Worm (Caenorhabditis elegans) whole organism, L2 larva: ENCODE results near the gene erp-44.2.

Source experiments
- aly-2 ChIP-seq: fragments of 150-350 bp; optimal IDR thresholded peaks from 2 replicates; lab custom pipeline; 2014; ENCODE audit warnings: missing biosample characterization, missing genetic modification characterization
- ama-1 ChIP-seq: fragments of 150-350 bp; optimal IDR thresholded peaks from 2 replicates; lab custom pipeline; 2018; ENCODE audit warnings: inconsistent platforms
- crh-2 ChIP-seq: sonication (generic microtip); optimal IDR thresholded peaks from 2 replicates; lab custom pipeline; 2017; ENCODE audit warnings: missing biosample characterization, missing genetic modification characterization
- elt-3 ChIP-seq: sonication (generic microtip); optimal IDR thresholded peaks from 2 replicates; lab custom pipeline; 2017; ENCODE audit warnings: missing biosample characterization, missing genetic modification characterization
- lin-13 ChIP-seq: fragments of 150-350 bp; optimal IDR thresholded peaks from 2 replicates; lab custom pipeline; 2014; ENCODE audit warnings: missing biosample characterization, missing genetic modification reagents, missing genetic modification characterization
- lsy-2 ChIP-seq, 2 experiments: fragments of 150-350 bp in 1 of 2; sonication (generic microtip) in 1 of 2; optimal IDR thresholded peaks; 2 replicates each; lab custom pipeline; 2014 to 2017; ENCODE audit warnings: missing biosample characterization in 2 of 2, missing genetic modification characterization in 2 of 2
- mdl-1 ChIP-seq, 2 experiments: fragments of 150-350 bp in 1 of 2; sonication (generic microtip) in 1 of 2; optimal IDR thresholded peaks; 2 replicates each; lab custom pipeline; 2017; ENCODE audit warnings: missing biosample characterization in 2 of 2, missing genetic modification characterization in 2 of 2
- nhr-10 ChIP-seq: sonication (generic microtip); optimal IDR thresholded peaks from 2 replicates; lab custom pipeline; 2017; ENCODE audit warnings: missing biosample characterization, missing genetic modification characterization
- nhr-11 ChIP-seq: fragments of 150-350 bp; optimal IDR thresholded peaks from 2 replicates; lab custom pipeline; 2014; ENCODE audit warnings: missing biosample characterization, missing genetic modification characterization
- nhr-12 ChIP-seq: fragments of 150-350 bp; optimal IDR thresholded peaks from 2 replicates; lab custom pipeline; 2014; ENCODE audit warnings: missing biosample characterization, missing genetic modification characterization
- nhr-23 ChIP-seq: fragments of 150-350 bp; optimal IDR thresholded peaks from 2 replicates; lab custom pipeline; 2014; ENCODE audit warnings: missing biosample characterization, missing genetic modification reagents, missing genetic modification characterization
- sma-3 ChIP-seq: sonication (generic microtip); optimal IDR thresholded peaks from 2 replicates; lab custom pipeline; 2016; ENCODE audit warnings: missing genetic modification reagents, missing genetic modification characterization, missing compliant biosample characterization
- snpc-4 ChIP-seq: fragments of 150-350 bp; optimal IDR thresholded peaks from 2 replicates; lab custom pipeline; 2014; ENCODE audit warnings: missing biosample characterization, missing genetic modification characterization
- unc-62 ChIP-seq: fragments of 150-350 bp; optimal IDR thresholded peaks from 2 replicates; lab custom pipeline; 2014; ENCODE audit warnings: missing biosample characterization, missing genetic modification reagents, missing genetic modification characterization

DNA sequence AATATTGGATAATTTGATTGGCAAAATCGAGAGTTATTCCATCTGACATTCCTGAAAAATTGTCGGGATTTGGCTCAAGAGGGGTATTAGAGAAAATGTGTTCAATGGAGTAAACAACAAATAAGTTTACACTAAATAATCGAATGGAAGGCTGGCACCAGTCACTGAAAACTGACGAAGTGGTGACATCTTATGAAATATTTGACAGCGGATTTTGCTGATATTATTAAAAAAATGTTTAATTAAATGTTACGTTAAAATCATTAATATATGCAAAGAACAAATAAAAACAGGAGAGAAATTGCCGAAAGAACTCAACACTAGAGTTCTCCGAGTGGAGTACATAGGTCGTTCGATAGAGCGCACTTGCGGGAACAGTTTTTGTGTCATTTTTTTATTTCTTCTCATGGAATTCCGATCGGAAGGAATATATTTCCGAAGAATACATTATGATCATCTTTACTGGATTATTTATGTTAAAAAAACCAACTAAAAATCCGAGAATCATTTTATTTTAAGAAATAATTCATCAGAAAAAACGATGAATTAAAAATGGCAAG lies 48.9 kb downstream of the erp-44.2 start, which contains the start of gene tag-322:
- no peak for TF ChIP-seq nhr-10 (tag; lab: Kevin White, UChicago)
- TF ChIP-seq nhr-11, result no peak
- TF ChIP-seq elt-3 (tag; lab: Kevin White, UChicago), result no peak
- TF ChIP-seq nhr-12 (tag; lab: Kevin White, UChicago), result no peak
- no peak for TF ChIP-seq aly-2 (tag; lab: Kevin White, UChicago)
- peak; percentile 81 for TF ChIP-seq crh-2 (tag; lab: Kevin White, UChicago)
- TF ChIP-seq ama-1 (lab: Kevin White, UChicago), result no peak
- no peak for TF ChIP-seq unc-62 (GFP tag; lab: Kevin White, UChicago)
- TF ChIP-seq nhr-23 (tag; lab: Kevin White, UChicago), result no peak
- TF ChIP-seq lsy-2 (tag; optimal IDR thresholded peaks at IDR 0.05; lab: Kevin White, UChicago), result peak; percentile 71 to 91
- TF ChIP-seq lin-13 (GFP tag; lab: Kevin White, UChicago), result peak; percentile 43
- no peak for TF ChIP-seq snpc-4 (tag; lab: Kevin White, UChicago)
- peak; percentile 69 for TF ChIP-seq sma-3
- no peak for TF ChIP-seq mdl-1 (tag; optimal IDR thresholded peaks at IDR 0.05; lab: Kevin White, UChicago)
